Worm (Caenorhabditis elegans) whole organism, L3 larva: ENCODE measurements around the gene Y67A10A.2.

Experiments
- R02D3.7 ChIP-seq: fragments of 150-350 bp; optimal IDR thresholded peaks from 2 replicates; lab custom pipeline; 2014; ENCODE audit warnings: missing biosample characterization, missing genetic modification characterization
- aly-2 ChIP-seq: fragments of 150-350 bp; optimal IDR thresholded peaks from 2 replicates; lab custom pipeline; 2014; ENCODE audit warnings: missing biosample characterization, missing genetic modification characterization
- ceh-16 ChIP-seq: sonication (generic microtip); optimal IDR thresholded peaks from 2 replicates; lab custom pipeline; 2017; ENCODE audit warnings: missing biosample characterization, missing genetic modification characterization
- ceh-28 ChIP-seq: fragments of 150-350 bp; optimal IDR thresholded peaks from 2 replicates; lab custom pipeline; 2014; ENCODE audit warnings: missing biosample characterization, missing genetic modification reagents, missing genetic modification characterization
- ceh-82 ChIP-seq: fragments of 150-350 bp; optimal IDR thresholded peaks from 2 replicates; lab custom pipeline; 2014; ENCODE audit warnings: missing biosample characterization, missing genetic modification characterization
- egl-27 ChIP-seq: sonication (generic microtip); optimal IDR thresholded peaks from 4 replicates; lab custom pipeline; 2017; ENCODE audit warnings: missing biosample characterization, missing genetic modification reagents, missing genetic modification characterization
- elt-1 ChIP-seq: fragments of 150-350 bp; optimal IDR thresholded peaks from 2 replicates; lab custom pipeline; 2014; ENCODE audit warnings: missing biosample characterization, missing genetic modification characterization
- elt-3 ChIP-seq, 3 experiments: fragments of 150-350 bp in 1 of 3; sonication (generic microtip) in 2 of 3; optimal IDR thresholded peaks; 2 replicates in 2 of 3; 4 replicates in 1 of 3; lab custom pipeline; 2014 to 2017; ENCODE audit warnings: missing biosample characterization in 3 of 3, missing genetic modification characterization in 3 of 3
- eor-1 ChIP-seq, 2 experiments: fragments of 150-350 bp; optimal IDR thresholded peaks; 2 replicates each; lab custom pipeline; 2014 to 2018; ENCODE audit warnings: missing biosample characterization in 2 of 2, missing genetic modification characterization in 2 of 2
- fkh-10 ChIP-seq: sonication (generic microtip); optimal IDR thresholded peaks from 2 replicates; lab custom pipeline; 2017; ENCODE audit warnings: missing biosample characterization, missing genetic modification reagents, missing genetic modification characterization
- fkh-2 ChIP-seq: fragments of 150-350 bp; optimal IDR thresholded peaks from 2 replicates; lab custom pipeline; 2014; ENCODE audit warnings: missing biosample characterization, missing genetic modification reagents, missing genetic modification characterization
- fos-1 ChIP-seq: fragments of 150-350 bp; optimal IDR thresholded peaks from 2 replicates; lab custom pipeline; 2014; ENCODE audit warnings: missing biosample characterization, missing genetic modification characterization
- hmg-11 ChIP-seq: sonication (generic microtip); optimal IDR thresholded peaks from 2 replicates; lab custom pipeline; 2016; ENCODE audit warnings: missing genetic modification characterization, missing compliant biosample characterization
- jun-1 ChIP-seq: fragments of 150-350 bp; optimal IDR thresholded peaks from 2 replicates; lab custom pipeline; 2014; ENCODE audit warnings: missing biosample characterization, missing genetic modification reagents, missing genetic modification characterization
- lin-15B ChIP-seq: fragments of 150-350 bp; optimal IDR thresholded peaks from 2 replicates; lab custom pipeline; 2014; ENCODE audit warnings: missing biosample characterization, missing genetic modification characterization
- lin-39 ChIP-seq: fragments of 150-350 bp; optimal IDR thresholded peaks from 2 replicates; lab custom pipeline; 2018; ENCODE audit warnings: missing biosample characterization, missing genetic modification reagents, missing genetic modification characterization
- lsy-12 ChIP-seq: sonication (generic microtip); optimal IDR thresholded peaks from 2 replicates; lab custom pipeline; 2016; ENCODE audit warnings: mild to moderate bottlenecking, missing genetic modification characterization, missing compliant biosample characterization
- mdl-1 ChIP-seq: fragments of 150-350 bp; optimal IDR thresholded peaks from 2 replicates; lab custom pipeline; 2014; ENCODE audit warnings: missing biosample characterization, missing genetic modification characterization
- mml-1 ChIP-seq: fragments of 150-350 bp; sonication (generic microtip); optimal IDR thresholded peaks from 3 replicates; lab custom pipeline; 2014; ENCODE audit warnings: missing biosample characterization, missing genetic modification characterization
- nhr-11 ChIP-seq: fragments of 150-350 bp; optimal IDR thresholded peaks from 2 replicates; lab custom pipeline; 2014; ENCODE audit warnings: missing biosample characterization, missing genetic modification characterization
- nhr-12 ChIP-seq: fragments of 150-350 bp; optimal IDR thresholded peaks from 2 replicates; lab custom pipeline; 2014; ENCODE audit warnings: missing biosample characterization, missing genetic modification characterization
- nhr-23 ChIP-seq: fragments of 150-350 bp; optimal IDR thresholded peaks from 2 replicates; lab custom pipeline; 2014; ENCODE audit warnings: missing biosample characterization, missing genetic modification reagents, missing genetic modification characterization
- nhr-237 ChIP-seq: fragments of 150-350 bp; optimal IDR thresholded peaks from 2 replicates; lab custom pipeline; 2014; ENCODE audit warnings: missing biosample characterization, missing genetic modification characterization
- nhr-28 ChIP-seq: fragments of 150-350 bp; optimal IDR thresholded peaks from 2 replicates; lab custom pipeline; 2014; ENCODE audit warnings: missing biosample characterization, missing genetic modification characterization
- nhr-67 ChIP-seq: fragments of 150-350 bp; optimal IDR thresholded peaks from 2 replicates; lab custom pipeline; 2014; ENCODE audit warnings: missing biosample characterization, missing genetic modification characterization
- nhr-76 ChIP-seq: fragments of 150-350 bp; sonication (generic microtip); optimal IDR thresholded peaks from 5 replicates; lab custom pipeline; 2014; ENCODE audit warnings: missing biosample characterization, missing genetic modification characterization
- nhr-77 ChIP-seq: fragments of 150-350 bp; optimal IDR thresholded peaks from 2 replicates; lab custom pipeline; 2014; ENCODE audit warnings: missing biosample characterization, missing genetic modification characterization
- pha-4 ChIP-seq: fragments of 150-350 bp; optimal IDR thresholded peaks from 2 replicates; lab custom pipeline; 2014; ENCODE audit warnings: missing biosample characterization, missing genetic modification reagents, missing genetic modification characterization
- pqm-1 ChIP-seq: fragments of 150-350 bp; optimal IDR thresholded peaks from 2 replicates; lab custom pipeline; 2017; ENCODE audit warnings: missing biosample characterization, missing genetic modification characterization, inconsistent platforms
- sea-2 ChIP-seq: fragments of 150-350 bp; sonication (generic microtip); optimal IDR thresholded peaks from 4 replicates; lab custom pipeline; 2014; ENCODE audit warnings: missing biosample characterization, missing genetic modification reagents, missing genetic modification characterization
- skn-1 ChIP-seq: fragments of 150-350 bp; optimal IDR thresholded peaks from 2 replicates; lab custom pipeline; 2014; ENCODE audit warnings: missing biosample characterization, missing genetic modification characterization
- snpc-4 ChIP-seq: fragments of 150-350 bp; optimal IDR thresholded peaks from 2 replicates; lab custom pipeline; 2014; ENCODE audit warnings: missing biosample characterization, missing genetic modification characterization
- unc-39 ChIP-seq: sonication (generic microtip); optimal IDR thresholded peaks from 4 replicates; lab custom pipeline; 2017; ENCODE audit warnings: missing biosample characterization, missing genetic modification characterization
- zag-1 ChIP-seq: fragments of 150-350 bp; optimal IDR thresholded peaks from 2 replicates; lab custom pipeline; 2014; ENCODE audit warnings: missing biosample characterization, missing genetic modification characterization
- ztf-11 ChIP-seq: fragments of 150-350 bp; optimal IDR thresholded peaks from 2 replicates; lab custom pipeline; 2014; ENCODE audit warnings: missing biosample characterization, missing genetic modification characterization

The Y67A10A.2 gene

DNA sequence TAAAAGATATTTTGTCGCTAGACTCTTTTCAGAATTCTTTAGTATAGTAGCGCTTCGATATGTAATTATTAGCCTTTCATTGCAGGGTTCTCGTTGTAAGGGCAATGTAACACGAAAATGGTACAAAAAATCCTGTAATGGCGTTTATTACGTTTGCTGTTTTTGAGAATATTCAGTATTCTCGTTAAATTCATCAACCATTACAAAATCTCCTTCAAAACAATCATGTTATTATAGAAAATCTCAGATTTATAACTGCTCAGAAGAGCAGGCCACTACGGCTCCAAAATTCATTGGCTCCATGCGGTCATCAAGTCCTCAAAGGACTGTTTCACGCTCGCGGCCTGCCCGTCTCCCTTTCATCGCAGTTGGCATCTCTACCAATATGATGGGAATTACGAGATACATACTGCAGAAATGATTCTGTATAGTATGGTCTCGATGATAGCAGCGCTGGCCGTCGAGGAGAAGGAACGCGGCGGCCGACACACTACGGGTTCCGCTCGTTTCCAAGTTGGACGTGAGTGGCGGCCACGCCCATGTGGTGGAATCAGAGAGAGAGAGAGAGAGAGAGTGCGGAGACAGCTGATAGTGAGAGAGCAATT is 11.1 kb upstream of the Y67A10A.2 start (continued):
- TF ChIP-seq nhr-76 (tag; lab: Kevin White, UChicago): no peak

DNA sequence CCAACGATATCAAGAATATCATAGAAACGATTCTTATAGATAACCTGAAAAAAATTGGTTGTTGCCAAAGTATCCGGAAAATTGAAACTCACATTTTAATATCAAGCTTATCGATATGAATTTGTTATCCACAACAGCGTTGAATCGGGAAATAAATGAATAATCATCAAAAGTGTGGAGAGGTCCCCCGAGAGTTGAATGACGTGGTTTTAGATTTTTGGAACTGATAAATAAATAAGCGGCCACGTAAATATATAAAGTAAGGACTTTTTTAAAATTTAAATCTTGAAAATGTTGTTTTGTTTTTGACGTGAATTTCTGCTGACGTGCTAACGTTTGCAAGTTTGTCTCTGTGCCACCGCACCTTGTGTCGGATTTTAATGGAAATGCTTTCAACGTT is 3.5 kb upstream of the Y67A10A.2 start, which contains the start of gene Y67A10A.3:
Gene Y67A10A.3 (minus strand): TSS at position 101 of the 400 bp plus-strand sequence.
- TF ChIP-seq elt-1 (tag; lab: Kevin White, UChicago): no peak
- TF ChIP-seq pha-4: no peak
- TF ChIP-seq mml-1 (tag; lab: Kevin White, UChicago): no peak

DNA sequence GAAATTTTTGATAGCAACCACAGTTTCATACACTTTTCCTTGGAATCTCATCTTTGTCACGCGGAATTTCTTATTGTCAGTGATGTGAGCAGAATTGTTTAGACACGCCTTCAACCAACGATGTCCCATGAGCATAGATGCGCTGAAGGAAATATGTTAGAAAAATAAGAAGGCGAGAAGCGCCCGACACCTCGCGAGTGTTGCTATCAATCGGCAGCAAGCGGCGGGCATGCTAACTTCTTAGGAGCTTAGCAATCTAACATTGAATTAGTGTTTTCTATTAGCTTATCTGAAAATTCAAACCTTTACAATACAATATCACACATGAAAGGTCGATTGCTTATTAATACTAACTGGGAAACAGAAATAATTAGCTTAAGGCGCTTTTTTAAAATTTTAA is 2.1 kb upstream of the Y67A10A.2 start:
- no peak for TF ChIP-seq zag-1 (tag; lab: Kevin White, UChicago)
- TF ChIP-seq sea-2 (GFP tag; lab: Kevin White, UChicago): no peak
- no peak for TF ChIP-seq skn-1 (tag; lab: Kevin White, UChicago)
- no peak for TF ChIP-seq elt-3 (tag; optimal IDR thresholded peaks at IDR 0.05; lab: Kevin White, UChicago)
- TF ChIP-seq hmg-11 (tag; lab: Kevin White, UChicago): no peak
- no peak for TF ChIP-seq fos-1 (tag; lab: Kevin White, UChicago)
- no peak for TF ChIP-seq eor-1 (tag; optimal IDR thresholded peaks at IDR 0.05; lab: Kevin White, UChicago)
- no peak for TF ChIP-seq snpc-4
- no peak for TF ChIP-seq nhr-76 (tag; lab: Kevin White, UChicago)
- no peak for TF ChIP-seq fkh-10 (GFP tag; lab: Kevin White, UChicago)
- TF ChIP-seq jun-1 (tag; lab: Kevin White, UChicago): no peak
- TF ChIP-seq fkh-2 (tag; lab: Kevin White, UChicago): no peak
- no peak for TF ChIP-seq elt-1 (tag; lab: Kevin White, UChicago)
- TF ChIP-seq nhr-28 (tag; lab: Kevin White, UChicago): no peak
- no peak for TF ChIP-seq nhr-11 (tag; lab: Kevin White, UChicago)
- TF ChIP-seq lsy-12 (tag; lab: Kevin White, UChicago): no peak
- no peak for TF ChIP-seq ztf-11 (tag; lab: Kevin White, UChicago)

DNA sequence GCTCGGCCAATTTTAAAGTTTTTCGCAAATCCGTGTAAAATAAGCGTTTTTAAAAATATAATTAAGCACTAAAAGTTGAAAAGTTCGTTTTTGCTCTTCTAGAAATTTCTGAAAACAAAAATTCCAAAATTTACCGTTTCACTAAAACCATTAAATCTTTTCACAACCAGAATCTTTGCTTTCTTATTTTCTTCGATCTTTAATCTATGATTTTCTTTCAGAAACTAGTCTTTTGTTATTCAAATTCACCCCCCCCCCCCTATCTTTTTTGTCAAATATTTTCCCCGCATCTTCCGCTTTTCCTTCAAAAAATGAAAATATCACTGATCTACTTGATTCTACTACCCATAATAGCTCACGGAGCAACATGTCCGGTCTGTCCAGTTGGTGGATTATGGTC is 1.8 kb downstream of the Y67A10A.2 start, which contains the start of gene Y67A10A.11:
Gene Y67A10A.11 (plus strand): TSS at position 301 of the 400 bp plus-strand sequence.
- TF ChIP-seq skn-1 (tag; lab: Kevin White, UChicago) (no peak), nhr-67 (no peak), pha-4 (no peak), fkh-2 (tag; lab: Kevin White, UChicago) (no peak), nhr-23 (tag; lab: Kevin White, UChicago) (no peak), lsy-12 (tag; lab: Kevin White, UChicago) (no peak), lin-39 (tag; lab: Kevin White, UChicago) (no peak), R02D3.7 (tag; lab: Kevin White, UChicago) (no peak), egl-27 (tag; lab: Kevin White, UChicago) (no peak), fos-1 (tag; lab: Kevin White, UChicago) (no peak), ceh-28 (no peak), fkh-10 (GFP tag; lab: Kevin White, UChicago) (no peak), nhr-76 (tag; lab: Kevin White, UChicago) (no peak)

DNA sequence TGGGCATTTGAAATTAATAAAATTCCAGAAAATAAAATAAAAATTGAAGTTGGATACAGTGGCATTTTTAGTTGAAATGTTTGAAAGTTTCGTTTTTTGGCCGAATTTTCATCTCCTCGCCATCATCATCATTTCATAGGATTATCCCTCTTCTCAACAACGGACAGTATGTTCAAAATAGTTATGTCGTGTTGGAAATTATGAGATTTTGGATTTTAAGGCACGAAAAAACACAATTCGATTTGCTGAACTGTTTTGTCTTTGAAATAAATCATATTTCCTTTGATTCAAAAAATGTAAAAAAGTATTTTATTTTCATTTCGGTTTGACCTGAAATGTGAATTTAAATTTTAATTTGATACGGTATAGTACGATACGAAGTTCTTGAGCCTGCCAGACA is 5.9 kb downstream of the Y67A10A.2 start, which contains the start of gene srlf-28:
Gene srlf-28 (minus strand): TSS at position 101 of the 400 bp plus-strand sequence.
- TF ChIP-seq unc-39 (no peak), mdl-1 (tag; lab: Kevin White, UChicago) (no peak), ceh-82 (tag; lab: Kevin White, UChicago) (no peak), hmg-11 (tag; lab: Kevin White, UChicago) (no peak), nhr-28 (tag; lab: Kevin White, UChicago) (no peak), aly-2 (no peak), nhr-237 (no peak), lsy-12 (tag; lab: Kevin White, UChicago) (no peak), nhr-11 (tag; lab: Kevin White, UChicago) (no peak), jun-1 (tag; lab: Kevin White, UChicago) (no peak), eor-1 (tag; optimal IDR thresholded peaks at IDR 0.05; lab: Kevin White, UChicago) (no peak), fos-1 (tag; lab: Kevin White, UChicago) (no peak), nhr-77 (no peak), ztf-11 (tag; lab: Kevin White, UChicago) (no peak), lin-15B (tag; lab: Kevin White, UChicago) (no peak), ceh-16 (tag; lab: Kevin White, UChicago) (no peak), fkh-10 (GFP tag; lab: Kevin White, UChicago) (no peak), elt-3 (tag; optimal IDR thresholded peaks at IDR 0.05; lab: Kevin White, UChicago) (no peak), pqm-1 (tag; lab: Kevin White, UChicago) (no peak), nhr-12 (tag; lab: Kevin White, UChicago) (no peak)
